Worm (Caenorhabditis elegans) whole organism, mixed stage, embryonic: ENCODE measurements around the gene srw-69.

Source experiments
- blmp-1 ChIP-seq: fragments of 150-350 bp; optimal IDR thresholded peaks from 2 replicates; lab custom pipeline; 2014; ENCODE audit warnings: missing biosample characterization, missing genetic modification characterization
- nhr-76 ChIP-seq: sonication (generic microtip); optimal IDR thresholded peaks from 2 replicates; lab custom pipeline; 2017; ENCODE audit warnings: missing biosample characterization, missing genetic modification characterization
- sem-2 ChIP-seq: fragments of 200-800 bp; sonication (Bioruptor generic); optimal IDR thresholded peaks from 2 replicates; lab custom pipeline; 2018; ENCODE audit warnings: mild to moderate bottlenecking, missing genetic modification characterization, missing compliant biosample characterization
- snpc-4 ChIP-seq: fragments of 150-350 bp; optimal IDR thresholded peaks from 2 replicates; lab custom pipeline; 2014; ENCODE audit warnings: missing biosample characterization, missing genetic modification characterization
- unc-39 ChIP-seq: fragments of 150-350 bp; optimal IDR thresholded peaks from 2 replicates; lab custom pipeline; 2014; ENCODE audit warnings: missing biosample characterization, missing genetic modification characterization
- unc-62 ChIP-seq: fragments of 150-350 bp; optimal IDR thresholded peaks from 2 replicates; lab custom pipeline; 2014; ENCODE audit warnings: missing biosample characterization, missing genetic modification reagents, missing genetic modification characterization
- ztf-11 ChIP-seq: fragments of 150-350 bp; optimal IDR thresholded peaks from 2 replicates; lab custom pipeline; 2014; ENCODE audit warnings: missing biosample characterization, missing genetic modification characterization

- TF ChIP-seq unc-62 (GFP tag; lab: Kevin White, UChicago) (no peak), sem-2 (no peak), ztf-11 (tag; lab: Kevin White, UChicago) (no peak), snpc-4 (tag; lab: Kevin White, UChicago) (no peak), unc-39 (tag; lab: Kevin White, UChicago) (no peak), blmp-1 (tag; lab: Kevin White, UChicago) (no peak), nhr-76 (no peak)
Observed at ce11 chrV:7409599-7409998, 19.2 kb downstream of the srw-69 start, which contains the start of gene R13D7.2.
